Worm (Caenorhabditis elegans): ENCODE results near the gene ZK1098.6.

- TF ChIP-seq zfp-3 (GFP tag; conservative IDR thresholded peaks at IDR 0.05) (no peak), fos-1 (tag; optimal IDR thresholded peaks at IDR 0.05) (no peak), madf-5 (GFP tag; IDR thresholded peaks at IDR 0.05) (no peak), mdl-1 (tag; optimal IDR thresholded peaks at IDR 0.05) (no peak), ceh-20 (GFP tag; IDR thresholded peaks at IDR 0.05) (no peak), egl-27 (tag; optimal IDR thresholded peaks at IDR 0.05) (no peak), pqm-1 (tag; optimal IDR thresholded peaks at IDR 0.05) (no peak), nhr-11 (tag; optimal IDR thresholded peaks at IDR 0.05) (no peak), hlh-30 (tag; optimal IDR thresholded peaks at IDR 0.05; ENCODE audit: insufficient read depth) (no peak), spr-3 (GFP tag; optimal IDR thresholded peaks at IDR 0.05) (no peak)
Measured at ce11 chrIII:9511660-9512059, 15.3 kb upstream of the ZK1098.6 start.
